Worm (Caenorhabditis elegans) whole organism, L4/young adult: Measurements from ENCODE around the gene C17B7.4.

Source experiments
- W03F9.2 ChIP-seq: fragments of 150-350 bp; optimal IDR thresholded peaks from 2 replicates; lab custom pipeline; 2014; ENCODE audit warnings: missing biosample characterization, missing genetic modification characterization
- dao-5 ChIP-seq: sonication (generic microtip); optimal IDR thresholded peaks from 2 replicates; lab custom pipeline; 2016; ENCODE audit warnings: missing genotype, missing genetic modification characterization, moderate library complexity, missing compliant biosample characterization
- him-1 ChIP-seq: sonication (generic microtip); optimal IDR thresholded peaks from 2 replicates; lab custom pipeline; 2016; ENCODE audit warnings: missing genotype, missing genetic modification reagents, missing genetic modification characterization, missing compliant biosample characterization

DNA sequence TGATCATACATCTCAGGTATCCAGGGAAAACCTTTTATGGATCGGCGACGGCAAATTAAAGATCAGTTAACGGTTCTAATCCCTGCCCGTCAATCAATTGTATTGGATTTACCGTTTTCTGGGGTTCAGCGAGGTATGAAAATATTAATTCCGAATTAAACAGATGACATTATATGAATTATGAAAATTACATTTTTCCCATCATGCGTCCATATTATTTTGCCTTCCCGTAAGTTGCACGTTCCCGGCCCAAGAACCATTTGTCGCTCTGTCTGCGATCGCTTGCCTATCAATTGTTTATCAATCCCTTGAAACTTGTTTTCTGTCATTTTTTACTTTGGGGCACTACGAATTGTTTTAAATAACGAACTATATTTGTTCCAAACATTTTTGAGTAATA, 22.5 kb downstream of the C17B7.4 start:
- TF ChIP-seq W03F9.2 (no peak), dao-5 (tag; lab: Kevin White, UChicago) (no peak), him-1 (tag; lab: Kevin White, UChicago) (no peak)
